Fruit fly (Drosophila melanogaster): Measurements from ENCODE around the gene CG3558.
A peak's percentile ranks its signal among the peaks of the same experiment; 100 is the strongest.

DNA sequence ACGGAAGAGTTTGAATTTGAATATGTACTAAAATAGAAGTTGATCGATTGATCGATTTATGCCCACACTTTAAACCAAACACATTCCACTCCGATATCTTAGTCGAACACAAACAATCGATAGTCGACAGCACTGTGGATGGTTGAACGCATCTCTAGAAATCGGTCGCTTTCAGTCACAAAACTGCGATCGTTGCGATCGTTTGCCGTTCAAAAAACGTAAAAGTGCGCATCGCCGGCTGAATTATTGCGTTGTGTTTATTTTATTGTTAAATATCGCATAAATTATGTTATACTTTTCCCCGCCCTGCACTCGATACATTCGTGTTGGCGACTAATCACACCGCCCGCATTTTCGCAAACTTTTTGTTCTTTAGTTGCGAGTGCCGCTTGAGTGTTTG is 6.4 kb downstream of the CG3558 start, which contains the start of gene Ccdc85:
- TF ChIP-seq bsh (GFP tag; optimal IDR thresholded peaks at IDR 0.05) (no peak), sens (GFP tag) (peak; percentile 78), CG32767 (GFP tag; IDR thresholded peaks at IDR 0.05) (no peak), sr (GFP tag; IDR thresholded peaks at IDR 0.05) (0 out of 3 replicates have a peak, but pooled peaks have one; percentile 18), Abd-B (GFP tag; optimal IDR thresholded peaks at IDR 0.05) (no peak), eyg (GFP tag; optimal IDR thresholded peaks at IDR 0.05) (no peak), Blimp-1 (GFP tag; optimal IDR thresholded peaks at IDR 0.05) (peak; percentile 24), sisA (GFP tag; IDR thresholded peaks at IDR 0.05) (no peak), sc (optimal IDR thresholded peaks at IDR 0.05) (no peak), sc (GFP tag; optimal IDR thresholded peaks at IDR 0.05) (no peak), lab (GFP tag; optimal IDR thresholded peaks at IDR 0.05) (no peak)
